Fruit fly (Drosophila melanogaster) whole organism, embryonic: ENCODE measurements around the gene CG10570.

Source experiments
- ATbp ChIP-seq: fragments of 200-800 bp; sonication (Bioruptor generic); optimal IDR thresholded peaks from 2 replicates; lab custom pipeline; 2017; ENCODE audit warnings: missing biosample characterization, mild to moderate bottlenecking, missing genetic modification characterization, missing genetic modification reagents
- CG11093 ChIP-seq: fragments of 200-800 bp; sonication (Bioruptor generic); IDR thresholded peaks from 3 replicates; pipeline ENCODE4 v1.3.6; 2022; ENCODE audit warnings: missing biosample characterization, missing genetic modification characterization
- CG11560 ChIP-seq: fragments of 200-800 bp; sonication (Bioruptor generic); IDR thresholded peaks from 3 replicates; pipeline ENCODE4 v1.3.6; 2022; ENCODE audit warnings: missing biosample characterization, missing genetic modification characterization
- CG12104 ChIP-seq: fragments of 200-800 bp; sonication (Bioruptor generic); optimal IDR thresholded peaks from 3 replicates; lab custom pipeline; 2016; ENCODE audit warnings: missing biosample characterization, missing genetic modification characterization
- CG12391 ChIP-seq: fragments of 200-800 bp; sonication (Bioruptor generic); optimal IDR thresholded peaks from 3 replicates; lab custom pipeline; 2018; ENCODE audit warnings: missing biosample characterization, mild to moderate bottlenecking, missing genetic modification characterization, moderate library complexity
- CG13296 ChIP-seq: fragments of 200-800 bp; sonication (Bioruptor generic); optimal IDR thresholded peaks from 3 replicates; lab custom pipeline; 2018; ENCODE audit warnings: missing biosample characterization, mild to moderate bottlenecking, missing genetic modification characterization
- CG14050 ChIP-seq: fragments of 200-800 bp; sonication (Bioruptor generic); IDR thresholded peaks from 3 replicates; pipeline ENCODE4 v1.3.6; 2022; ENCODE audit warnings: missing biosample characterization, missing genetic modification characterization
- CG14441 ChIP-seq: fragments of 200-800 bp; sonication (Bioruptor generic); IDR thresholded peaks from 2 replicates; pipeline ENCODE4 v1.3.6; 2022; ENCODE audit warnings: missing biosample characterization, missing genetic modification characterization
- CG15269 ChIP-seq: fragments of 200-800 bp; sonication (Bioruptor generic); optimal IDR thresholded peaks from 2 replicates; lab custom pipeline; 2018; ENCODE audit warnings: missing biosample characterization, mild to moderate bottlenecking, missing genetic modification characterization, moderate library complexity
- CG4820 ChIP-seq: fragments of 200-800 bp; sonication (Bioruptor generic); optimal IDR thresholded peaks from 3 replicates; lab custom pipeline; 2016; ENCODE audit warnings: missing biosample characterization, missing genetic modification characterization
- CG7357 ChIP-seq: fragments of 200-800 bp; sonication (Bioruptor generic); IDR thresholded peaks from 3 replicates; pipeline ENCODE4 v1.3.6; 2022; ENCODE audit warnings: missing biosample characterization, missing genetic modification characterization
- CG7372 ChIP-seq: fragments of 200-800 bp; sonication (Bioruptor generic); IDR thresholded peaks from 2 replicates; pipeline ENCODE4 v1.3.6; 2022; ENCODE audit warnings: missing biosample characterization, missing genetic modification characterization
- CG9215 ChIP-seq: fragments of 200-800 bp; sonication (Bioruptor generic); IDR thresholded peaks from 2 replicates; pipeline ENCODE4 v1.3.6; 2022; ENCODE audit warnings: missing biosample characterization, missing genetic modification characterization
- CG9932 ChIP-seq: fragments of 200-800 bp; sonication (Bioruptor generic); IDR thresholded peaks from 2 replicates; pipeline ENCODE4 v1.3.6; 2022; ENCODE audit warnings: missing biosample characterization, missing genetic modification characterization
- CHES-1-like ChIP-seq: fragments of 200-800 bp; sonication (Bioruptor generic); optimal IDR thresholded peaks from 2 replicates; lab custom pipeline; 2016; ENCODE audit warnings: missing biosample characterization, missing genetic modification characterization
- Chrac-16 ChIP-seq: fragments of 200-800 bp; sonication (Bioruptor generic); optimal IDR thresholded peaks from 3 replicates; lab custom pipeline; 2016; ENCODE audit warnings: missing biosample characterization, missing genetic modification characterization
- D19B ChIP-seq: fragments of 200-800 bp; sonication (Bioruptor generic); optimal IDR thresholded peaks from 2 replicates; lab custom pipeline; 2017; ENCODE audit warnings: missing biosample characterization, mild to moderate bottlenecking, missing genetic modification characterization
- HmgZ ChIP-seq: fragments of 200-800 bp; sonication (Bioruptor generic); optimal IDR thresholded peaks from 2 replicates; lab custom pipeline; 2018; ENCODE audit warnings: missing biosample characterization, mild to moderate bottlenecking, missing genetic modification characterization
- Hr78 ChIP-seq, 2 experiments: fragments of 200-800 bp in 1 of 2; fragments of >200 bp in 1 of 2; sonication (Bioruptor generic) in 1 of 2; optimal IDR thresholded peaks; 2 replicates each; lab custom pipeline; 2017 to 2019; ENCODE audit warnings: missing biosample characterization in 2 of 2, missing genetic modification characterization in 2 of 2, mild to moderate bottlenecking in 1 of 2, moderate library complexity in 1 of 2
- Hsf ChIP-seq: fragments of 200-800 bp; sonication (Bioruptor generic); optimal IDR thresholded peaks from 3 replicates; lab custom pipeline; 2016; ENCODE audit warnings: missing biosample characterization, missing genetic modification characterization
- Meics ChIP-seq: fragments of 200-800 bp; sonication (Bioruptor generic); optimal IDR thresholded peaks from 2 replicates; lab custom pipeline; 2017; ENCODE audit warnings: missing biosample characterization, mild to moderate bottlenecking, missing genetic modification characterization
- NK7.1 ChIP-seq: fragments of 200-800 bp; sonication (Bioruptor generic); optimal IDR thresholded peaks from 3 replicates; lab custom pipeline; 2016; ENCODE audit warnings: missing biosample characterization, missing genetic modification characterization
- Oaz ChIP-seq: fragments of 200-800 bp; sonication (Bioruptor generic); IDR thresholded peaks from 2 replicates; pipeline ENCODE4 v1.3.6; 2022; ENCODE audit warnings: missing biosample characterization, missing genetic modification characterization
- Oli ChIP-seq: fragments of 200-800 bp; sonication (Bioruptor generic); optimal IDR thresholded peaks from 2 replicates; lab custom pipeline; 2018; ENCODE audit warnings: missing biosample characterization, mild to moderate bottlenecking, missing genetic modification characterization, moderate library complexity
- Scr ChIP-seq: fragments of 200-800 bp; sonication (Bioruptor generic); IDR thresholded peaks from 2 replicates; pipeline ENCODE4 v1.3.6; 2022; ENCODE audit warnings: missing biosample characterization, missing genetic modification characterization; ENCODE audit not compliant: partially characterized antibody
- Side ChIP-seq: fragments of 200-800 bp; sonication (Bioruptor generic); optimal IDR thresholded peaks from 2 replicates; lab custom pipeline; 2016; ENCODE audit warnings: missing biosample characterization, missing genetic modification characterization
- Vsx1 ChIP-seq: fragments of 200-800 bp; sonication (Bioruptor generic); optimal IDR thresholded peaks from 2 replicates; lab custom pipeline; 2017; ENCODE audit warnings: missing biosample characterization, mild to moderate bottlenecking, missing genetic modification characterization, missing genetic modification reagents
- Xbp1 ChIP-seq: fragments of 200-800 bp; sonication (Bioruptor generic); optimal IDR thresholded peaks from 3 replicates; lab custom pipeline; 2016; ENCODE audit warnings: missing biosample characterization, mild to moderate bottlenecking, missing genetic modification characterization
- ab ChIP-seq: fragments of 200-800 bp; sonication (Bioruptor generic); optimal IDR thresholded peaks from 2 replicates; lab custom pipeline; 2016; ENCODE audit warnings: missing biosample characterization, missing genetic modification characterization
- ap ChIP-seq: fragments of 200-800 bp; sonication (Bioruptor generic); IDR thresholded peaks from 2 replicates; pipeline ENCODE4 v1.3.6; 2022; ENCODE audit warnings: missing biosample characterization, missing genetic modification characterization
- bcd ChIP-seq: fragments of 200-800 bp; sonication (Bioruptor generic); optimal IDR thresholded peaks from 2 replicates; lab custom pipeline; 2017; ENCODE audit warnings: missing biosample characterization, mild to moderate bottlenecking, missing genetic modification characterization
- bigmax ChIP-seq: fragments of 200-800 bp; sonication (Bioruptor generic); optimal IDR thresholded peaks from 2 replicates; lab custom pipeline; 2018; ENCODE audit warnings: missing biosample characterization, mild to moderate bottlenecking, missing genetic modification characterization
- bsh ChIP-seq, 2 experiments: fragments of 200-800 bp; sonication (Bioruptor generic); optimal IDR thresholded peaks; 2 replicates each; lab custom pipeline; 2017 to 2018; ENCODE audit warnings: mild to moderate bottlenecking in 2 of 2, missing biosample characterization in 2 of 2, missing genetic modification characterization in 2 of 2, moderate library complexity in 1 of 2
- cg ChIP-seq: fragments of 200-800 bp; sonication (Bioruptor generic); optimal IDR thresholded peaks from 3 replicates; lab custom pipeline; 2019; ENCODE audit warnings: missing biosample characterization, mild to moderate bottlenecking, missing genetic modification characterization, moderate library complexity
- da ChIP-seq: fragments of 200-800 bp; sonication (Bioruptor generic); optimal IDR thresholded peaks from 2 replicates; lab custom pipeline; 2016; ENCODE audit warnings: missing biosample characterization, missing genetic modification characterization
- disco-r ChIP-seq: fragments of 200-800 bp; sonication (Bioruptor generic); optimal IDR thresholded peaks from 2 replicates; lab custom pipeline; 2016; ENCODE audit warnings: missing biosample characterization, missing genetic modification characterization
- emc ChIP-seq: fragments of 200-800 bp; sonication (Bioruptor generic); optimal IDR thresholded peaks from 2 replicates; lab custom pipeline; 2016; ENCODE audit warnings: missing biosample characterization, missing genetic modification characterization
- hbn ChIP-seq: fragments of 200-800 bp; sonication (Bioruptor generic); IDR thresholded peaks from 2 replicates; pipeline ENCODE4 v1.3.6; 2022; ENCODE audit warnings: missing biosample characterization, missing genetic modification characterization; ENCODE audit not compliant: partially characterized antibody
- lilli ChIP-seq: fragments of 200-800 bp; sonication (Bioruptor generic); optimal IDR thresholded peaks from 3 replicates; lab custom pipeline; 2016; ENCODE audit warnings: missing biosample characterization, missing genetic modification characterization
- luna ChIP-seq: fragments of 200-800 bp; sonication (Bioruptor generic); optimal IDR thresholded peaks from 2 replicates; lab custom pipeline; 2016; ENCODE audit warnings: missing biosample characterization, missing genetic modification characterization
- odd ChIP-seq: fragments of 200-800 bp; sonication (Bioruptor generic); optimal IDR thresholded peaks from 2 replicates; lab custom pipeline; 2017; ENCODE audit warnings: missing biosample characterization, mild to moderate bottlenecking, missing genetic modification characterization
- pfk ChIP-seq: fragments of 200-800 bp; sonication (Bioruptor generic); optimal IDR thresholded peaks from 2 replicates; lab custom pipeline; 2018; ENCODE audit warnings: missing biosample characterization, mild to moderate bottlenecking, missing genetic modification characterization, moderate library complexity
- pita ChIP-seq: fragments of 200-800 bp; sonication (Bioruptor generic); optimal IDR thresholded peaks from 2 replicates; lab custom pipeline; 2017; ENCODE audit warnings: missing biosample characterization, mild to moderate bottlenecking, missing genetic modification characterization
- pnt ChIP-seq: fragments of 200-800 bp; sonication (Bioruptor generic); optimal IDR thresholded peaks from 3 replicates; lab custom pipeline; 2016; ENCODE audit warnings: missing biosample characterization, missing genetic modification characterization
- seq ChIP-seq: fragments of 200-800 bp; sonication (Bioruptor generic); IDR thresholded peaks from 2 replicates; pipeline ENCODE4 v1.3.6; 2022; ENCODE audit warnings: missing biosample characterization, missing genetic modification characterization
- sqz ChIP-seq: fragments of 200-800 bp; sonication (Bioruptor generic); optimal IDR thresholded peaks from 3 replicates; lab custom pipeline; 2018; ENCODE audit warnings: missing biosample characterization, mild to moderate bottlenecking, missing genetic modification characterization
- zen ChIP-seq: fragments of 200-800 bp; sonication (Bioruptor generic); optimal IDR thresholded peaks from 3 replicates; lab custom pipeline; 2018; ENCODE audit warnings: missing biosample characterization, mild to moderate bottlenecking, missing genetic modification characterization, moderate library complexity
- zen2 ChIP-seq: fragments of 200-800 bp; sonication (Bioruptor generic); IDR thresholded peaks from 3 replicates; pipeline ENCODE4 v1.3.6; 2022; ENCODE audit warnings: missing biosample characterization, missing genetic modification characterization; ENCODE audit not compliant: partially characterized antibody
- zfh1 ChIP-seq: fragments of 200-800 bp; sonication (Bioruptor generic); IDR thresholded peaks from 3 replicates; pipeline ENCODE4 v1.3.6; 2022; ENCODE audit warnings: missing biosample characterization, missing genetic modification characterization

Gene CG10570

DNA sequence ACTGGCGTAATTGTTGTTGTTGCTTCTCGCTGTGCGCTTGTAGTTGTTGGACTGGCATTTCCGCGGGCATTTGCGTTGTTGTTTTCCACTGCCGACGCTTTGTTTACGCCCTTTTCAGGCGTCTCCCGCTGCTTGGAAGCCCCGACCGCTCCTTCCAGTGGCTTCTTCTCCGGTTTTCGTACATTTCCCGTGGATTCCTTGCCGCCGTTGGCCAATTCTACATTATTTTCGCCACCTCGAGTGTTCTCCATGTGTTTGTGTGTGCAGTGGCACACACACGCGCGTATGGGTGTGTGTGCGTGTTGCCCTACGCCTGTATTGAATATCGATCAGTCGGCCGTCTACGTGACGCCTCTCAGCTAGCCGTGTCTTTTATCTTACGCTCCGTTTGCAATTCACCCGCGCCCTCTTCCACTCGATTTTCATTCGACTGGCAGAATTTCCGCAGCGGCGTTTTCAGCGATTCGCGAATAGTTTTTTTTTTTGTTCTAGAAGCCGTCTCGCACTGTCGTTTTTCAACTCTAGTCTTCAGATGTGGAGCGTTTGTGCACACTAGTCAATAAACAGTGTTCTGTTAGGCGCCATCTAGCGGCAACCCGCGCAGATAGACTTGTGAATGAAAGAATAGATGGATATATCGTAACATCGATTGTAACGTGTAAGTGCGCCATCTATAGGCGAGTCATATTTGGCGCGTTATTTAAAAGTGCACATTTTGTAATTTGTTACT is 28.3 kb upstream of the CG10570 start, which contains the start of gene CG10600 (continued):
- TF ChIP-seq sqz (GFP tag; lab: Kevin White, UChicago) (peak; percentile 99), cg (GFP tag; lab: Kevin White, UChicago) (peak; percentile 99), Hr78 (GFP tag; optimal IDR thresholded peaks at IDR 0.05; lab: Kevin White, UChicago) (no peak), emc (GFP tag; lab: Kevin White, UChicago) (peak; percentile 76), CG11560 (tag; lab: Robert Waterston, UW) (peak; percentile 83; the same call in 2 of the 3 replicates), Oli (tag; lab: Kevin White, UChicago) (peak; percentile 42), CG11093 (no peak), pfk (GFP tag; lab: Kevin White, UChicago) (peak; percentile 4), seq (GFP tag; lab: Robert Waterston, UW) (no peak), CG12104 (GFP tag; lab: Kevin White, UChicago) (peak; percentile 56), zen2 (GFP tag; lab: Robert Waterston, UW) (peak; percentile 88), HmgZ (tag; lab: Kevin White, UChicago) (peak; percentile 93), CG12391 (tag; lab: Kevin White, UChicago) (peak; percentile 62), Scr (GFP tag; lab: Robert Waterston, UW) (peak; percentile 78), CG7357 (no peak; the same call in 2 of the 3 replicates), bsh (GFP tag; optimal IDR thresholded peaks at IDR 0.05; lab: Kevin White, UChicago) (peak; percentile 51 to 56), bcd (peak; percentile 82), disco-r (peak; percentile 66), CG15269 (tag; lab: Kevin White, UChicago) (no peak), CHES-1-like (GFP tag; lab: Kevin White, UChicago) (peak; percentile 97), zen (peak; percentile 73), CG9932 (peak; percentile 89), bigmax (GFP tag; lab: Kevin White, UChicago) (peak; percentile 18), hbn (peak; percentile 84), pita (GFP tag; lab: Kevin White, UChicago) (peak; percentile 32), da (peak; percentile 68), CG14441 (peak; percentile 63), lilli (peak; percentile 89), Meics (peak; percentile 76), CG14050 (GFP tag; lab: Robert Waterston, UW) (peak; percentile 49; the same call in 2 of the 3 replicates), Xbp1 (peak; percentile 89), ab (GFP tag; lab: Kevin White, UChicago) (no peak), CG4820 (GFP tag; lab: Kevin White, UChicago) (peak; percentile 70), CG13296 (GFP tag; lab: Kevin White, UChicago) (peak; percentile 65), Vsx1 (GFP tag; lab: Kevin White, UChicago) (no peak), NK7.1 (GFP tag; lab: Kevin White, UChicago) (peak; percentile 68), Side (GFP tag; lab: Kevin White, UChicago) (peak; percentile 90), ap (no peak), D19B (GFP tag; lab: Kevin White, UChicago) (peak; percentile 45), pnt (GFP tag; lab: Kevin White, UChicago) (peak; percentile 73), Chrac-16 (GFP tag; lab: Kevin White, UChicago) (peak; percentile 79), zfh1 (GFP tag; lab: Robert Waterston, UW) (peak; percentile 78), luna (GFP tag; lab: Kevin White, UChicago) (peak; percentile 70), CG9215 (GFP tag; lab: Robert Waterston, UW) (peak; percentile 49; the same call in 1 of the 2 replicates), odd (GFP tag; lab: Kevin White, UChicago) (peak; percentile 36), CG7372 (GFP tag; lab: Robert Waterston, UW) (peak; percentile 16; the same call in 1 of the 2 replicates), Hsf (GFP tag; lab: Kevin White, UChicago) (peak; percentile 92), Oaz (no peak), ATbp (peak; percentile 64)
